Worm (Caenorhabditis elegans): ENCODE measurements around the gene F47B8.4.

DNA sequence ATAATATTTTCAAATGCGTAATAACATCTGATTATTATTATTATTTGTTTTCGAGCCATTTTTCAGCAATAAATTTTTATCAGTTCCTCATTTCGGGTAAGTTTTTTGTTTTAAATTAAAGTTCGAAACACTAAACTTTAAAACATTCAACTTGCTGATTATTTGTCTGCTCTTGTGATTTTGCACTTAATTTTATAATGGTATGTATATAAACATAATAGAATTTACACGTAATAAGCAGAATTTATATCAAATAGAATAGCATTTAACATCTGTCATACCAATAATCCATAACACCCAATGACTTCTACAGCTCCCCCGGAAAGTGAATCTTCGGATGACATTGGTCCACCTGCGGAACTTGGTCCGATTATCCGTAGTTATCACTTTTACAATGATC lies 8.6 kb upstream of the F47B8.4 start, which contains the start of gene srm-4:
- TF ChIP-seq ama-1 (optimal IDR thresholded peaks at IDR 0.05) (no peak), sea-1 (GFP tag; conservative IDR thresholded peaks at IDR 0.05) (no peak), scrt-1 (GFP tag; IDR thresholded peaks at IDR 0.05) (no peak), flt-1 (GFP tag; IDR thresholded peaks at IDR 0.05) (no peak)
